Fruit fly (Drosophila melanogaster) whole organism, embryonic: ENCODE measurements around the gene Pdfr.

Experiments used
- CG10274 ChIP-seq: fragments of 200-800 bp; sonication (Bioruptor generic); optimal IDR thresholded peaks from 3 replicates; lab custom pipeline; 2017; ENCODE audit warnings: missing biosample characterization, mild to moderate bottlenecking, missing genetic modification characterization
- CG10654 ChIP-seq: fragments of 200-800 bp; sonication (Bioruptor generic); optimal IDR thresholded peaks from 2 replicates; lab custom pipeline; 2016; ENCODE audit warnings: missing biosample characterization, missing genetic modification characterization
- CG11398 ChIP-seq: fragments of 200-800 bp; sonication (Bioruptor generic); optimal IDR thresholded peaks from 2 replicates; lab custom pipeline; 2016; ENCODE audit warnings: missing biosample characterization, missing genetic modification characterization
- CG12071 ChIP-seq: fragments of 200-800 bp; sonication (Bioruptor generic); optimal IDR thresholded peaks from 3 replicates; lab custom pipeline; 2018; ENCODE audit warnings: missing biosample characterization, mild to moderate bottlenecking, missing genetic modification characterization
- CG12744 ChIP-seq: fragments of 200-800 bp; sonication (Bioruptor generic); optimal IDR thresholded peaks from 2 replicates; lab custom pipeline; 2016; ENCODE audit warnings: missing biosample characterization, missing genetic modification characterization
- CG13424 ChIP-seq: fragments of 200-800 bp; sonication (Bioruptor generic); optimal IDR thresholded peaks from 2 replicates; lab custom pipeline; 2019; ENCODE audit warnings: missing biosample characterization, mild to moderate bottlenecking, missing genetic modification characterization, moderate library complexity
- CG1647 ChIP-seq: fragments of 200-800 bp; sonication (Bioruptor generic); optimal IDR thresholded peaks from 3 replicates; lab custom pipeline; 2016; ENCODE audit warnings: missing biosample characterization, missing genetic modification characterization
- CG16779 ChIP-seq: fragments of 200-800 bp; sonication (Bioruptor generic); IDR thresholded peaks from 2 replicates; pipeline ENCODE4 v1.3.6; 2022; ENCODE audit warnings: missing biosample characterization, missing genetic modification characterization
- CG30020 ChIP-seq: fragments of 200-800 bp; optimal IDR thresholded peaks from 2 replicates; lab custom pipeline; 2019; ENCODE audit warnings: missing biosample characterization, mild to moderate bottlenecking, missing genetic modification characterization, moderate library complexity
- CG31365 ChIP-seq: fragments of 200-800 bp; sonication (Bioruptor generic); optimal IDR thresholded peaks from 2 replicates; lab custom pipeline; 2018; ENCODE audit warnings: missing biosample characterization, mild to moderate bottlenecking, missing genetic modification characterization
- CG3838 ChIP-seq: fragments of 200-800 bp; sonication (Bioruptor generic); optimal IDR thresholded peaks from 3 replicates; lab custom pipeline; 2016; ENCODE audit warnings: missing biosample characterization, missing genetic modification characterization
- CG43689 ChIP-seq: fragments of 200-800 bp; sonication (Bioruptor generic); IDR thresholded peaks from 2 replicates; pipeline ENCODE4 v1.3.6; 2022; ENCODE audit warnings: missing biosample characterization, missing genetic modification characterization
- CG8765 ChIP-seq: fragments of 200-800 bp; sonication (Bioruptor generic); IDR thresholded peaks from 2 replicates; pipeline ENCODE4 v1.3.6; 2022; ENCODE audit warnings: missing biosample characterization, missing genetic modification characterization
- CG8944 ChIP-seq: fragments of 200-800 bp; sonication (Bioruptor generic); optimal IDR thresholded peaks from 3 replicates; lab custom pipeline; 2016; ENCODE audit warnings: missing biosample characterization, missing genetic modification characterization
- CG9437 ChIP-seq: fragments of 200-800 bp; sonication (Bioruptor generic); optimal IDR thresholded peaks from 2 replicates; lab custom pipeline; 2018; ENCODE audit warnings: missing biosample characterization, mild to moderate bottlenecking, missing genetic modification characterization
- CrebB ChIP-seq: fragments of 200-800 bp; sonication (Bioruptor generic); optimal IDR thresholded peaks from 3 replicates; lab custom pipeline; 2018; ENCODE audit warnings: missing biosample characterization, mild to moderate bottlenecking, missing genetic modification characterization
- Dad ChIP-seq: fragments of 200-800 bp; sonication (Bioruptor generic); optimal IDR thresholded peaks from 3 replicates; lab custom pipeline; 2016; ENCODE audit warnings: missing biosample characterization, missing genetic modification characterization
- Doc3 ChIP-seq: fragments of 200-800 bp; sonication (Bioruptor generic); IDR thresholded peaks from 3 replicates; pipeline ENCODE4 v1.3.6; 2022; ENCODE audit warnings: missing biosample characterization, missing genetic modification characterization; ENCODE audit not compliant: partially characterized antibody
- Dref ChIP-seq: fragments of 200-800 bp; sonication (Bioruptor generic); IDR thresholded peaks from 2 replicates; pipeline ENCODE4 v1.3.6; 2022; ENCODE audit warnings: missing biosample characterization, missing genetic modification characterization
- Fer1 ChIP-seq: fragments of 200-800 bp; sonication (Bioruptor generic); optimal IDR thresholded peaks from 2 replicates; lab custom pipeline; 2017; ENCODE audit warnings: missing biosample characterization, mild to moderate bottlenecking, missing genetic modification characterization
- HLHmδ ChIP-seq: fragments of 200-800 bp; sonication (Bioruptor generic); optimal IDR thresholded peaks from 2 replicates; lab custom pipeline; 2018; ENCODE audit warnings: missing biosample characterization, mild to moderate bottlenecking, missing genetic modification characterization, moderate library complexity
- Hey ChIP-seq: fragments of 200-800 bp; sonication (Bioruptor generic); optimal IDR thresholded peaks from 3 replicates; lab custom pipeline; 2018; ENCODE audit warnings: missing biosample characterization, mild to moderate bottlenecking, missing genetic modification characterization
- Hmx ChIP-seq: fragments of 200-800 bp; sonication (Bioruptor generic); optimal IDR thresholded peaks from 2 replicates; lab custom pipeline; 2016; ENCODE audit warnings: missing biosample characterization, missing genetic modification characterization
- Hr39 ChIP-seq: fragments of >200 bp; optimal IDR thresholded peaks from 2 replicates; lab custom pipeline; 2017
- Hr78 ChIP-seq, 2 experiments: fragments of 200-800 bp in 1 of 2; fragments of >200 bp in 1 of 2; sonication (Bioruptor generic) in 1 of 2; optimal IDR thresholded peaks; 2 replicates each; lab custom pipeline; 2017 to 2019; ENCODE audit warnings: missing biosample characterization in 2 of 2, missing genetic modification characterization in 2 of 2, mild to moderate bottlenecking in 1 of 2, moderate library complexity in 1 of 2
- Jarid2 ChIP-seq: fragments of 200-800 bp; sonication (Bioruptor generic); optimal IDR thresholded peaks from 3 replicates; lab custom pipeline; 2017; ENCODE audit warnings: mild to moderate bottlenecking, missing biosample characterization, missing genetic modification reagents, missing genetic modification characterization
- Rfx ChIP-seq: fragments of 200-800 bp; sonication (Bioruptor generic); IDR thresholded peaks from 2 replicates; pipeline ENCODE4 v1.3.6; 2022; ENCODE audit warnings: missing biosample characterization, missing genetic modification characterization
- Rx ChIP-seq: fragments of 200-800 bp; sonication (Bioruptor generic); IDR thresholded peaks from 2 replicates; pipeline ENCODE4 v1.3.6; 2022; ENCODE audit warnings: missing biosample characterization, missing genetic modification characterization
- Sox102F ChIP-seq: fragments of 200-800 bp; sonication (Bioruptor generic); optimal IDR thresholded peaks from 2 replicates; lab custom pipeline; 2018; ENCODE audit warnings: missing biosample characterization, mild to moderate bottlenecking, missing genetic modification characterization, moderate library complexity
- amos ChIP-seq: fragments of 200-800 bp; sonication (Bioruptor generic); IDR thresholded peaks from 2 replicates; pipeline ENCODE4 v1.3.6; 2022; ENCODE audit warnings: missing biosample characterization, missing genetic modification characterization; ENCODE audit not compliant: partially characterized antibody
- bsh ChIP-seq, 2 experiments: fragments of 200-800 bp; sonication (Bioruptor generic); optimal IDR thresholded peaks; 2 replicates each; lab custom pipeline; 2017 to 2018; ENCODE audit warnings: mild to moderate bottlenecking in 2 of 2, missing biosample characterization in 2 of 2, missing genetic modification characterization in 2 of 2, moderate library complexity in 1 of 2
- chinmo ChIP-seq: fragments of 200-800 bp; sonication (Bioruptor generic); IDR thresholded peaks from 4 replicates; pipeline ENCODE4 v1.3.6; 2022; ENCODE audit warnings: missing biosample characterization, missing genetic modification characterization; ENCODE audit not compliant: partially characterized antibody
- chm ChIP-seq: fragments of 200-800 bp; sonication (Bioruptor generic); IDR thresholded peaks from 2 replicates; pipeline ENCODE4 v1.3.6; 2022; ENCODE audit warnings: missing biosample characterization, missing genetic modification characterization
- da ChIP-seq: fragments of 200-800 bp; sonication (Bioruptor generic); optimal IDR thresholded peaks from 2 replicates; lab custom pipeline; 2016; ENCODE audit warnings: missing biosample characterization, missing genetic modification characterization
- dmrt99B ChIP-seq: fragments of 200-800 bp; sonication (Bioruptor generic); optimal IDR thresholded peaks from 2 replicates; lab custom pipeline; 2018; ENCODE audit warnings: missing biosample characterization, mild to moderate bottlenecking, missing genetic modification characterization, moderate library complexity
- eyg ChIP-seq: fragments of 200-800 bp; sonication (Bioruptor generic); optimal IDR thresholded peaks from 3 replicates; lab custom pipeline; 2016; ENCODE audit warnings: missing biosample characterization, missing genetic modification characterization
- fd3F ChIP-seq: fragments of 200-800 bp; sonication (Bioruptor generic); optimal IDR thresholded peaks from 2 replicates; lab custom pipeline; 2018; ENCODE audit warnings: missing biosample characterization, mild to moderate bottlenecking, missing genetic modification characterization, moderate library complexity
- gfzf ChIP-seq: fragments of 200-800 bp; sonication (Bioruptor generic); optimal IDR thresholded peaks from 2 replicates; lab custom pipeline; 2016; ENCODE audit warnings: missing biosample characterization, mild to moderate bottlenecking, missing genetic modification characterization, moderate library complexity
- ham ChIP-seq: fragments of 200-800 bp; sonication (Bioruptor generic); IDR thresholded peaks from 2 replicates; pipeline ENCODE4 v1.3.6; 2022; ENCODE audit warnings: missing biosample characterization, missing genetic modification characterization
- nom ChIP-seq: fragments of 200-800 bp; sonication (Bioruptor generic); optimal IDR thresholded peaks from 2 replicates; lab custom pipeline; 2017; ENCODE audit warnings: missing biosample characterization, missing genetic modification characterization, mild to moderate bottlenecking, moderate library complexity, missing genetic modification reagents
- prd ChIP-seq, 3 experiments: fragments of >200 bp in 2 of 3; fragments of 200-800 bp in 1 of 3; sonication (Bioruptor generic) in 1 of 3; optimal IDR thresholded peaks in 2 of 3; IDR thresholded peaks in 1 of 3; 2 replicates in 2 of 3; 3 replicates in 1 of 3; pipeline versions ENCODE4 v1.3.6 to Lab custom; 2017 to 2022; ENCODE audit warnings: missing biosample characterization in 1 of 3, missing genetic modification characterization in 1 of 3
- scrt ChIP-seq: fragments of 200-800 bp; sonication (Bioruptor generic); optimal IDR thresholded peaks from 2 replicates; lab custom pipeline; 2018; ENCODE audit warnings: missing biosample characterization, mild to moderate bottlenecking, missing genetic modification characterization, moderate library complexity
- sr ChIP-seq: fragments of 200-800 bp; sonication (Bioruptor generic); IDR thresholded peaks from 3 replicates; pipeline ENCODE4 v1.3.6; 2022; ENCODE audit warnings: missing biosample characterization, missing genetic modification characterization
- tll ChIP-seq, 2 experiments: fragments of 200-800 bp in 1 of 2; fragments of >200 bp in 1 of 2; sonication (Bioruptor generic) in 1 of 2; optimal IDR thresholded peaks; 2 replicates each; lab custom pipeline; 2017 to 2019; ENCODE audit warnings: missing biosample characterization in 2 of 2, missing genetic modification characterization in 2 of 2, mild to moderate bottlenecking in 1 of 2, moderate library complexity in 1 of 2
- ttk ChIP-seq: fragments of 200-800 bp; sonication (Bioruptor generic); IDR thresholded peaks from 2 replicates; pipeline ENCODE4 v2.1.2; 2022; ENCODE audit warnings: missing biosample characterization, missing genetic modification characterization

Gene Pdfr

DNA sequence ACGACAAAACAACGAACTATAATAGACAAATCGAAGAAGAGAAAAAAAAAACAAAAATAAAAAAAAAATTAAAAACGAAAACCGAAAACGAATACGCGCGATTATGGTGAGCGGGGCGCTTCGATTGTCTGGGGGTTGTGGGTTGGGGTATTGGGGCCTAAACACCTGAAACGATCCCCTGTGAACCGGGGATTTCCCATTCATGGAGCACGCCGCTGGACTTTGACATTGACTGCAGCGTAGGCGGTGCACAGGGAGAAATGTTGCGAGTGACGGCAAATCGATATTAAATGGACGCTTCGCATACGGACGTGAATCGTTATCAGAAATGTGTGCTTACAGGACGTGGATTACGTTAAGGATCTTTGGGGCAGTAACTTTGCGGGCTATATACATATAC lies 40.2 kb downstream of the Pdfr start:
- TF ChIP-seq dmrt99B (tag; lab: Kevin White, UChicago) (no peak), nom (GFP tag; lab: Kevin White, UChicago) (peak; percentile 66)

DNA sequence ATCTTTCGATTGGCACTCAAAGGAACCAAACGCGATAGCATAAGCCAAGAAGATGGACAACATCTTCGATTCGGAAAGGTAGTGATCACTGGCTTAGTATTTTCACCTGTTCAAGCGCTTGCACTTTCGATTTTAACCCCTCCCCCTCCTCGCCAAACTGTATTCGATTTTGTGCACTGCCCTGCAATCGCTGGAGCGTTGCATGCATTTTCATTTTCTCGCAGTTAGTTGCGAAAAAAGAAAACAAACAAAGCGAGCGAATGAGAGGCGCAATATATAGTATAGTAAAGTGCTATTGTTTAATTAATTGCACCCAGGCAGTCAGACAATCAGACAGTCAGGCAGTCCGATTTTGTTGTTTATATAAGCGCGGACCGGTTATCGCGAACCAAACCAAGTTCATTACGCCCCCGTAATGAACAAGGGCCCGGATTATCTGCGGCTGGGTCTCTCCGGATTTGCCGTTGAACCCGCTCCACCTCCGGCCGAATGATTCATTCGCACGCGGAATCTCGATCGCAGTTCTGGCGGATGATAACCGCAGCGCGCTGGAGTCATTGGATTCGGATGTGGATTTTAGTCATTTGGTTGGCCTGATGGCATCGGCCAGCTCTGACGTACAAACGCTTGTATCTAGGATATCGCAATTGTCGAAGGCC lies 41.2 kb downstream of the Pdfr start:
- TF ChIP-seq da (GFP tag; lab: Kevin White, UChicago) (no peak), chinmo (0 out of 4 replicates have a peak, but pooled peaks have one; percentile 23)
- TF ChIP-seq, all 482 proteins: peak for 1

DNA sequence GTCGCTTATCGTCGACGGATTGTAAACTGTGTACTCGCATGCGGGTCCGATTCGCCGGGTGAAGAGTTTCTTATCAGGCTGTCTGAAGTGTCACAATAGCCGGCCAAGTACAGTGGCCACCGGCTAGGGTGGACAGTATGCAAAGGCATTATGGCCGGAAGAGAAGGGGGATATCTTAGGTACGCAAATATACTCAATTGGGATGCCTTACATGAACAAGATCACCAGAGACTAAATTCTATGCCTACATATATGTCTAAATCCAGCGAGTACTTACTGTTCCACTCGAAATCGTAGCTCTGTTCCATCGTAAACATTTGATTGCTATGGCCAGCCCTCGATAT lies 41.7 kb downstream of the Pdfr start:
- peak; percentile 90 for TF ChIP-seq CG8765 (GFP tag; lab: Robert Waterston, UW)
- TF ChIP-seq scrt (GFP tag; lab: Kevin White, UChicago) = peak; percentile 87
- peak; percentile 48 to 78 for TF ChIP-seq bsh (GFP tag; optimal IDR thresholded peaks at IDR 0.05; lab: Kevin White, UChicago)
- peak; percentile 88 for TF ChIP-seq CG10654 (GFP tag; lab: Kevin White, UChicago)
- TF ChIP-seq Hr39 = no peak
- TF ChIP-seq ham (GFP tag; lab: Robert Waterston, UW) = peak; percentile 64; the same call in 1 of the 2 replicates
- peak; percentile 79 for TF ChIP-seq eyg (GFP tag; lab: Kevin White, UChicago)
- TF ChIP-seq fd3F (GFP tag; lab: Kevin White, UChicago) = peak; percentile 85
- peak; percentile 86 for TF ChIP-seq CG1647 (GFP tag; lab: Kevin White, UChicago)
- peak; percentile 93 for TF ChIP-seq Rx
- peak; percentile 95 for TF ChIP-seq ttk (GFP tag; lab: Robert Waterston, UW)
- peak; percentile 78 for TF ChIP-seq Hmx (GFP tag; lab: Kevin White, UChicago)
- peak; percentile 89 for TF ChIP-seq Dad (GFP tag; lab: Kevin White, UChicago)
- no peak for TF ChIP-seq HLHmδ
- peak; percentile 86 for TF ChIP-seq sr
- peak; percentile 86 for TF ChIP-seq CG13424 (tag; lab: Kevin White, UChicago)
- peak; percentile 95 for TF ChIP-seq Fer1 (GFP tag; lab: Kevin White, UChicago)
- TF ChIP-seq CG9437 = peak; percentile 58
- no peak for TF ChIP-seq amos
- TF ChIP-seq CG16779 (GFP tag; lab: Robert Waterston, UW) = peak; percentile 94
- no peak for TF ChIP-seq prd (optimal IDR thresholded peaks at IDR 0.05; lab: Kevin White, UChicago)
- TF ChIP-seq prd (GFP tag; IDR thresholded peaks at IDR 0.05; lab: Robert Waterston, UW) = peak; percentile 96
- TF ChIP-seq CG3838 = peak; percentile 59
- peak; percentile 96 for TF ChIP-seq CG12071 (GFP tag; lab: Kevin White, UChicago)
- TF ChIP-seq CG11398 (GFP tag; lab: Kevin White, UChicago) = peak; percentile 80
- peak; percentile 87 for TF ChIP-seq Sox102F (GFP tag; lab: Kevin White, UChicago)
- TF ChIP-seq Hr78 (GFP tag; optimal IDR thresholded peaks at IDR 0.05; lab: Kevin White, UChicago) = peak in 1 of 2 experiments; percentile 59
- TF ChIP-seq chm (GFP tag; lab: Robert Waterston, UW) = peak; percentile 86; the same call in 1 of the 2 replicates
- peak; percentile 81 for TF ChIP-seq CG43689 (GFP tag; lab: Robert Waterston, UW)
- TF ChIP-seq CrebB (tag; lab: Kevin White, UChicago) = peak; percentile 84
- peak; percentile 10 for TF ChIP-seq gfzf (GFP tag; lab: Kevin White, UChicago)
- peak; percentile 91 for TF ChIP-seq CG8944 (GFP tag; lab: Kevin White, UChicago)
- no peak for TF ChIP-seq CG30020 (tag; lab: Kevin White, UChicago)
- TF ChIP-seq Doc3 = no peak
- peak; percentile 98 for TF ChIP-seq Rfx (GFP tag; lab: Robert Waterston, UW)
- TF ChIP-seq Hey = peak; percentile 68
- TF ChIP-seq tll (GFP tag; optimal IDR thresholded peaks at IDR 0.05; lab: Kevin White, UChicago) = no peak
- no peak for TF ChIP-seq Jarid2 (GFP tag; lab: Kevin White, UChicago)
- peak; percentile 87 for TF ChIP-seq CG10274 (GFP tag; lab: Kevin White, UChicago)
- peak; percentile 40 for TF ChIP-seq Dref
- TF ChIP-seq CG12744 (GFP tag; lab: Kevin White, UChicago) = peak; percentile 77
- TF ChIP-seq CG31365 (tag; lab: Kevin White, UChicago) = peak; percentile 78
